Worm (Caenorhabditis elegans) whole organism, L1 larva: Measurements from ENCODE around the gene T24A6.7.

Experiments used
- dpl-1 ChIP-seq, 3 experiments: fragments of 150-350 bp in 2 of 3; sonication (generic microtip) in 1 of 3; optimal IDR thresholded peaks; 2 replicates each; lab custom pipeline; 2014 to 2017; ENCODE audit warnings: missing biosample characterization in 3 of 3, missing genetic modification characterization in 3 of 3, missing genetic modification reagents in 3 of 3
- fos-1 ChIP-seq: fragments of 150-350 bp; optimal IDR thresholded peaks from 2 replicates; lab custom pipeline; 2014; ENCODE audit warnings: missing biosample characterization, missing genetic modification characterization
- hlh-4 ChIP-seq: sonication (generic microtip); optimal IDR thresholded peaks from 2 replicates; lab custom pipeline; 2016; ENCODE audit warnings: mild to moderate bottlenecking, missing genetic modification characterization, missing compliant biosample characterization
- lin-13 ChIP-seq: fragments of 150-350 bp; optimal IDR thresholded peaks from 2 replicates; lab custom pipeline; 2014; ENCODE audit warnings: missing biosample characterization, missing genetic modification reagents, missing genetic modification characterization
- nhr-11 ChIP-seq: fragments of 150-350 bp; optimal IDR thresholded peaks from 2 replicates; lab custom pipeline; 2014; ENCODE audit warnings: missing biosample characterization, missing genetic modification characterization
- pag-3 ChIP-seq: sonication (generic microtip); optimal IDR thresholded peaks from 2 replicates; lab custom pipeline; 2017; ENCODE audit warnings: missing genetic modification characterization, mild to moderate bottlenecking, missing compliant biosample characterization, antibody characterized with exemption, borderline replicate concordance; ENCODE audit not compliant: insufficient read depth
- rnt-1 ChIP-seq: sonication (generic microtip); optimal IDR thresholded peaks from 2 replicates; lab custom pipeline; 2016; ENCODE audit warnings: mild to moderate bottlenecking, missing genetic modification characterization, moderate library complexity, missing compliant biosample characterization
- swsn-7 ChIP-seq: sonication (generic microtip); optimal IDR thresholded peaks from 2 replicates; lab custom pipeline; 2016; ENCODE audit warnings: missing genetic modification characterization, missing compliant biosample characterization

DNA sequence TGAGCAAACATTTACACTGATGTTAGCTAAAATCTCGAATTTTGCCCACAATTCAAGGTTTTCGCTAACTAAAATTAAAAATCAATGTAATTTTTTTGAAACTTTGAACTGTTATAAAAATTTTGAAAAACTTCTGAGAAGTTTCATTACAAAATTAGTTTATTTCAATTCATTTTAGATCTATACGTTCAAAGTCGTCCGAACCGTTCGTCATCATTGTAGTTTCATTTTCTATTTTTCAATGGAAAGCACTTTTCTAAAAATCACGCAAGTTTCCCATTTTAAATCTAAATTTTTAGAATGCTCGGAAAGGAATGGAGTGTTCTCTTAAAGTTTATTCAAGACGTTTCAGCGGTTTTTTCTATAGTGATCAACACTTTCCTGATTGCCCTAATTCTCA, 15.2 kb upstream of the T24A6.7 start, which contains the start of gene str-228:
- TF ChIP-seq fos-1 (no peak), lin-13 (GFP tag; lab: Kevin White, UChicago) (no peak), nhr-11 (tag; lab: Kevin White, UChicago) (no peak), dpl-1 (GFP tag; optimal IDR thresholded peaks at IDR 0.05; lab: Kevin White, UChicago) (no peak), hlh-4 (tag; lab: Kevin White, UChicago) (no peak), rnt-1 (tag; lab: Kevin White, UChicago) (no peak), pag-3 (no peak), swsn-7 (tag; lab: Kevin White, UChicago) (no peak)
